Fruit fly (Drosophila melanogaster) whole organism, embryonic: ENCODE results near the gene CG42340.

Source experiments
- Bgb ChIP-seq: fragments of 200-800 bp; sonication (Bioruptor generic); IDR thresholded peaks from 2 replicates; pipeline ENCODE4 v1.3.6; 2022; ENCODE audit warnings: missing biosample characterization, missing genetic modification characterization; ENCODE audit not compliant: partially characterized antibody
- CG1024 ChIP-seq: fragments of 200-800 bp; sonication (Bioruptor generic); IDR thresholded peaks from 2 replicates; pipeline ENCODE4 v1.3.6; 2022; ENCODE audit warnings: missing biosample characterization, missing genetic modification characterization
- CG11093 ChIP-seq: fragments of 200-800 bp; sonication (Bioruptor generic); IDR thresholded peaks from 3 replicates; pipeline ENCODE4 v1.3.6; 2022; ENCODE audit warnings: missing biosample characterization, missing genetic modification characterization
- CG12219 ChIP-seq: fragments of 200-800 bp; sonication (Bioruptor generic); optimal IDR thresholded peaks from 3 replicates; lab custom pipeline; 2018; ENCODE audit warnings: missing biosample characterization, mild to moderate bottlenecking, missing genetic modification characterization
- CG12299 ChIP-seq: fragments of 200-800 bp; sonication (Bioruptor generic); optimal IDR thresholded peaks from 2 replicates; lab custom pipeline; 2018; ENCODE audit warnings: missing biosample characterization, mild to moderate bottlenecking, missing genetic modification characterization
- CG12769 ChIP-seq: fragments of 200-800 bp; sonication (Bioruptor generic); optimal IDR thresholded peaks from 2 replicates; lab custom pipeline; 2019; ENCODE audit warnings: missing biosample characterization, mild to moderate bottlenecking, missing genetic modification characterization, moderate library complexity
- CG13287 ChIP-seq: fragments of 200-800 bp; sonication (Bioruptor generic); IDR thresholded peaks from 2 replicates; pipeline ENCODE4 v1.3.6; 2022; ENCODE audit warnings: missing biosample characterization, missing genetic modification characterization; ENCODE audit not compliant: partially characterized antibody
- CG14710 ChIP-seq: fragments of 200-800 bp; sonication (Bioruptor generic); optimal IDR thresholded peaks from 3 replicates; lab custom pipeline; 2019; ENCODE audit warnings: missing biosample characterization, mild to moderate bottlenecking, missing genetic modification characterization, moderate library complexity
- CG15479 ChIP-seq: fragments of 200-800 bp; sonication (Bioruptor generic); optimal IDR thresholded peaks from 3 replicates; lab custom pipeline; 2019; ENCODE audit warnings: missing biosample characterization, mild to moderate bottlenecking, missing genetic modification characterization, moderate library complexity
- CG17186 ChIP-seq: fragments of 200-800 bp; sonication (Bioruptor generic); optimal IDR thresholded peaks from 3 replicates; lab custom pipeline; 2017; ENCODE audit warnings: missing biosample characterization, missing genetic modification reagents, missing genetic modification characterization
- CG18476 ChIP-seq: fragments of 200-800 bp; sonication (Bioruptor generic); optimal IDR thresholded peaks from 2 replicates; lab custom pipeline; 2016; ENCODE audit warnings: missing biosample characterization, mild to moderate bottlenecking, missing genetic modification characterization
- CG18764 ChIP-seq: fragments of 200-800 bp; sonication (Bioruptor generic); optimal IDR thresholded peaks from 3 replicates; lab custom pipeline; 2016; ENCODE audit warnings: missing biosample characterization, missing genetic modification characterization
- CG3838 ChIP-seq: fragments of 200-800 bp; sonication (Bioruptor generic); optimal IDR thresholded peaks from 3 replicates; lab custom pipeline; 2016; ENCODE audit warnings: missing biosample characterization, missing genetic modification characterization
- CG4707 ChIP-seq: fragments of 200-800 bp; sonication (Bioruptor generic); optimal IDR thresholded peaks from 2 replicates; lab custom pipeline; 2018; ENCODE audit warnings: missing biosample characterization, mild to moderate bottlenecking, missing genetic modification characterization, moderate library complexity
- CG4820 ChIP-seq: fragments of 200-800 bp; sonication (Bioruptor generic); optimal IDR thresholded peaks from 3 replicates; lab custom pipeline; 2016; ENCODE audit warnings: missing biosample characterization, missing genetic modification characterization
- CG5180 ChIP-seq: fragments of 200-800 bp; sonication (Bioruptor generic); optimal IDR thresholded peaks from 3 replicates; lab custom pipeline; 2017; ENCODE audit warnings: missing biosample characterization, missing genetic modification characterization, mild to moderate bottlenecking, moderate library complexity, missing genetic modification reagents
- CG8290 ChIP-seq, 3 experiments: fragments of 200-800 bp; sonication (Bioruptor generic); optimal IDR thresholded peaks; 2 replicates each; lab custom pipeline; 2016 to 2019; ENCODE audit warnings: missing biosample characterization in 3 of 3, missing genetic modification characterization in 3 of 3, mild to moderate bottlenecking in 2 of 3, moderate library complexity in 1 of 3
- CG9727 ChIP-seq: fragments of 200-800 bp; sonication (Bioruptor generic); optimal IDR thresholded peaks from 3 replicates; lab custom pipeline; 2017; ENCODE audit warnings: missing biosample characterization, mild to moderate bottlenecking, missing genetic modification characterization
- CG9932 ChIP-seq: fragments of 200-800 bp; sonication (Bioruptor generic); IDR thresholded peaks from 2 replicates; pipeline ENCODE4 v1.3.6; 2022; ENCODE audit warnings: missing biosample characterization, missing genetic modification characterization
- Dll ChIP-seq: fragments of 200-800 bp; sonication (Bioruptor generic); IDR thresholded peaks from 4 replicates; pipeline ENCODE4 v1.3.6; 2022; ENCODE audit warnings: missing biosample characterization, missing genetic modification characterization; ENCODE audit not compliant: partially characterized antibody
- Drgx ChIP-seq: fragments of 200-800 bp; sonication (Bioruptor generic); IDR thresholded peaks from 2 replicates; pipeline ENCODE4 v1.3.6; 2022; ENCODE audit warnings: missing biosample characterization, missing genetic modification characterization
- H2.0 ChIP-seq: fragments of 200-800 bp; sonication (Bioruptor generic); IDR thresholded peaks from 2 replicates; pipeline ENCODE4 v1.3.6; 2022; ENCODE audit warnings: missing biosample characterization, missing genetic modification characterization
- Hr3 ChIP-seq: fragments of 200-800 bp; sonication (Bioruptor generic); optimal IDR thresholded peaks from 3 replicates; lab custom pipeline; 2016; ENCODE audit warnings: missing biosample characterization, missing genetic modification characterization
- Hr78 ChIP-seq, 2 experiments: fragments of 200-800 bp in 1 of 2; fragments of >200 bp in 1 of 2; sonication (Bioruptor generic) in 1 of 2; optimal IDR thresholded peaks; 2 replicates each; lab custom pipeline; 2017 to 2019; ENCODE audit warnings: missing biosample characterization in 2 of 2, missing genetic modification characterization in 2 of 2, mild to moderate bottlenecking in 1 of 2, moderate library complexity in 1 of 2
- Jarid2 ChIP-seq: fragments of 200-800 bp; sonication (Bioruptor generic); optimal IDR thresholded peaks from 3 replicates; lab custom pipeline; 2017; ENCODE audit warnings: mild to moderate bottlenecking, missing biosample characterization, missing genetic modification reagents, missing genetic modification characterization
- Lhr ChIP-seq: fragments of 200-800 bp; sonication (Bioruptor generic); optimal IDR thresholded peaks from 3 replicates; lab custom pipeline; 2017; ENCODE audit warnings: mild to moderate bottlenecking, missing biosample characterization, missing genetic modification reagents, missing genetic modification characterization
- Max ChIP-seq: fragments of 200-800 bp; sonication (Bioruptor generic); optimal IDR thresholded peaks from 2 replicates; lab custom pipeline; 2016; ENCODE audit warnings: missing biosample characterization, mild to moderate bottlenecking, missing genetic modification characterization
- Med ChIP-seq: fragments of 200-800 bp; sonication (Bioruptor generic); peaks from one replicate; lab custom pipeline; 2016; ENCODE audit warnings: missing biosample characterization, missing genetic modification characterization, mild to moderate bottlenecking, inconsistent platforms, moderate library complexity
- Neu2 ChIP-seq: fragments of 200-800 bp; sonication (Bioruptor generic); optimal IDR thresholded peaks from 3 replicates; lab custom pipeline; 2016; ENCODE audit warnings: missing biosample characterization, missing genetic modification characterization, borderline replicate concordance
- Ravus ChIP-seq: fragments of 200-800 bp; sonication (Bioruptor generic); IDR thresholded peaks from 2 replicates; pipeline ENCODE4 v1.3.6; 2022; ENCODE audit warnings: missing biosample characterization, missing genetic modification characterization
- Six4 ChIP-seq: fragments of 200-800 bp; sonication (Bioruptor generic); optimal IDR thresholded peaks from 2 replicates; lab custom pipeline; 2016; ENCODE audit warnings: missing biosample characterization, missing genetic modification characterization
- ac ChIP-seq: fragments of 200-800 bp; sonication (Bioruptor generic); optimal IDR thresholded peaks from 3 replicates; lab custom pipeline; 2017; ENCODE audit warnings: missing biosample characterization, mild to moderate bottlenecking, missing genetic modification characterization
- ase ChIP-seq: fragments of 200-800 bp; sonication (Bioruptor generic); IDR thresholded peaks from 3 replicates; pipeline ENCODE4 v1.3.6; 2022; ENCODE audit warnings: missing biosample characterization, missing genetic modification characterization
- bbx ChIP-seq: fragments of 200-800 bp; sonication (Bioruptor generic); IDR thresholded peaks from 2 replicates; pipeline ENCODE4 v1.3.6; 2022; ENCODE audit warnings: missing biosample characterization, missing genetic modification characterization; ENCODE audit not compliant: partially characterized antibody
- bsh ChIP-seq, 2 experiments: fragments of 200-800 bp; sonication (Bioruptor generic); optimal IDR thresholded peaks; 2 replicates each; lab custom pipeline; 2017 to 2018; ENCODE audit warnings: mild to moderate bottlenecking in 2 of 2, missing biosample characterization in 2 of 2, missing genetic modification characterization in 2 of 2, moderate library complexity in 1 of 2
- btn ChIP-seq: fragments of 200-800 bp; sonication (Bioruptor generic); optimal IDR thresholded peaks from 2 replicates; lab custom pipeline; 2016; ENCODE audit warnings: missing biosample characterization, missing genetic modification characterization
- chif ChIP-seq, 2 experiments: fragments of 200-800 bp; sonication (Bioruptor generic); optimal IDR thresholded peaks; 3 replicates each; lab custom pipeline; 2016; ENCODE audit warnings: missing biosample characterization in 2 of 2, missing genetic modification characterization in 2 of 2
- chinmo ChIP-seq: fragments of 200-800 bp; sonication (Bioruptor generic); IDR thresholded peaks from 4 replicates; pipeline ENCODE4 v1.3.6; 2022; ENCODE audit warnings: missing biosample characterization, missing genetic modification characterization; ENCODE audit not compliant: partially characterized antibody
- croc ChIP-seq: fragments of 200-800 bp; sonication (Bioruptor generic); conservative IDR thresholded peaks from 3 replicates; pipeline ENCODE4 v1.3.6; 2022; ENCODE audit warnings: missing biosample characterization, missing genetic modification characterization
- dmrt11E ChIP-seq: fragments of 200-800 bp; sonication (Bioruptor generic); optimal IDR thresholded peaks from 3 replicates; lab custom pipeline; 2018; ENCODE audit warnings: missing biosample characterization, mild to moderate bottlenecking, missing genetic modification characterization, moderate library complexity
- ewg ChIP-seq: fragments of 200-800 bp; sonication (Bioruptor generic); optimal IDR thresholded peaks from 3 replicates; lab custom pipeline; 2017; ENCODE audit warnings: mild to moderate bottlenecking, missing biosample characterization, missing genetic modification reagents, missing genetic modification characterization
- fd102C ChIP-seq: fragments of 200-800 bp; sonication (Bioruptor generic); optimal IDR thresholded peaks from 2 replicates; lab custom pipeline; 2018; ENCODE audit warnings: missing biosample characterization, mild to moderate bottlenecking, missing genetic modification characterization, moderate library complexity
- jigr1 ChIP-seq: fragments of 200-800 bp; sonication (Bioruptor generic); IDR thresholded peaks from 3 replicates; pipeline ENCODE4 v1.3.6; 2022; ENCODE audit warnings: missing biosample characterization, missing genetic modification characterization
- lmd ChIP-seq: fragments of 200-800 bp; sonication (Bioruptor generic); IDR thresholded peaks from 2 replicates; pipeline ENCODE4 v1.3.6; 2022; ENCODE audit warnings: missing biosample characterization, missing genetic modification characterization
- sisA ChIP-seq: fragments of 200-800 bp; sonication (Bioruptor generic); IDR thresholded peaks from 2 replicates; pipeline ENCODE4 v1.3.6; 2022; ENCODE audit warnings: missing biosample characterization, missing genetic modification characterization
- stwl ChIP-seq: fragments of 200-800 bp; sonication (Bioruptor generic); optimal IDR thresholded peaks from 3 replicates; lab custom pipeline; 2018; ENCODE audit warnings: missing biosample characterization, mild to moderate bottlenecking, missing genetic modification characterization, moderate library complexity
- tap ChIP-seq: fragments of 200-800 bp; optimal IDR thresholded peaks from 3 replicates; lab custom pipeline; 2019; ENCODE audit warnings: missing biosample characterization, mild to moderate bottlenecking, missing genetic modification characterization, moderate library complexity
- tx ChIP-seq: fragments of 200-800 bp; sonication (Bioruptor generic); optimal IDR thresholded peaks from 2 replicates; lab custom pipeline; 2016; ENCODE audit warnings: missing biosample characterization, missing genetic modification characterization
- usp ChIP-seq: fragments of >200 bp; optimal IDR thresholded peaks from 2 replicates; lab custom pipeline; 2017; ENCODE audit warnings: missing biosample characterization, missing genetic modification characterization
- yki ChIP-seq: fragments of >200 bp; optimal IDR thresholded peaks from 3 replicates; lab custom pipeline; 2018

CG42340 gene

DNA sequence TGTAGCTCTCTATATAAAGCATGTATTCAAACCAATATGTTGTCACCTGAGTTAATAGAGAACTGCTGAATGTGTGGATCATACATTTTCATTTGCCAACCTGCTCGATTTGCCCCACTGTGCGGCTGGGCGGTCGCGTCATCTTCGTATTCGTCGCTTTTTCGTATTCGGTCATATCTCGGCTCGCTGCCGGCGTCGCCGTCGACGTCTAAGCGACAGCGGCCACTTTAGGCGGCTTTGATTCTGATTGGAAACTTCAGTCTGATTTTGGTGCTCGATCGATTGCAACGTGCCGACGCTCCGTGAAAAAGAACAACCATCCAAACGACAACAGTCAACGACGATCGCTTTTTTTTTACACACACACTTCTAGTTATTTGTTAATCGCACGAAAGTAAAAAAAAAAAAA, 21.7 kb upstream of the CG42340 start (continued):
- TF ChIP-seq fd102C (GFP tag; lab: Kevin White, UChicago), result no peak
- TF ChIP-seq sisA, result no peak
- no peak for TF ChIP-seq btn (GFP tag; lab: Kevin White, UChicago)
- TF ChIP-seq CG11093 (GFP tag; lab: Robert Waterston, UW), result no peak
- peak; percentile 22; the same call in 1 of the 2 replicates for TF ChIP-seq CG13287
- TF ChIP-seq dmrt11E (tag; lab: Kevin White, UChicago), result no peak
- TF ChIP-seq Drgx, result 0 out of 2 replicates have a peak, but pooled peaks have one; percentile 25
- no peak for TF ChIP-seq CG12299
- no peak for TF ChIP-seq ase (GFP tag; lab: Robert Waterston, UW)
- no peak for TF ChIP-seq CG1024 (GFP tag; lab: Robert Waterston, UW)
- TF ChIP-seq CG9932 (GFP tag; lab: Robert Waterston, UW), result peak; percentile 27; the same call in 1 of the 2 replicates
- no peak for TF ChIP-seq Hr78 (GFP tag; optimal IDR thresholded peaks at IDR 0.05; lab: Kevin White, UChicago)
- no peak for TF ChIP-seq CG4820 (GFP tag; lab: Kevin White, UChicago)
- TF ChIP-seq bsh (GFP tag; optimal IDR thresholded peaks at IDR 0.05; lab: Kevin White, UChicago), result no peak
- no peak for TF ChIP-seq ewg (GFP tag; lab: Kevin White, UChicago)
- no peak for TF ChIP-seq CG15479 (GFP tag; lab: Kevin White, UChicago)
- peak; percentile 46; the same call in 1 of the 2 replicates for TF ChIP-seq Bgb (GFP tag; lab: Robert Waterston, UW)
- no peak for TF ChIP-seq CG12769 (tag; lab: Kevin White, UChicago)
- TF ChIP-seq CG4707 (GFP tag; lab: Kevin White, UChicago), result peak; percentile 43
- TF ChIP-seq yki, result no peak
- no peak for TF ChIP-seq ac (GFP tag; lab: Kevin White, UChicago)
- no peak for TF ChIP-seq Lhr (GFP tag; lab: Kevin White, UChicago)
- no peak for TF ChIP-seq usp
- TF ChIP-seq Hr3 (GFP tag; lab: Kevin White, UChicago), result no peak
- 0 out of 2 replicates have a peak, but pooled peaks have one; percentile 21 for TF ChIP-seq bbx
- peak; percentile 72 for TF ChIP-seq Med (GFP tag; lab: Kevin White, UChicago)
- no peak for TF ChIP-seq CG3838
- no peak for TF ChIP-seq Dll
- TF ChIP-seq chif (GFP tag; optimal IDR thresholded peaks at IDR 0.05; lab: Kevin White, UChicago), result no peak
- TF ChIP-seq Ravus (GFP tag; lab: Robert Waterston, UW), result no peak
- TF ChIP-seq H2.0 (GFP tag; lab: Robert Waterston, UW), result no peak
- no peak for TF ChIP-seq jigr1 (GFP tag; lab: Robert Waterston, UW)
- no peak for TF ChIP-seq chinmo (GFP tag; lab: Robert Waterston, UW)
- no peak for TF ChIP-seq Six4 (GFP tag; lab: Kevin White, UChicago)
- TF ChIP-seq lmd, result no peak
- no peak for TF ChIP-seq stwl (tag; lab: Kevin White, UChicago)
- no peak for TF ChIP-seq CG8290 (GFP tag; optimal IDR thresholded peaks at IDR 0.05; lab: Kevin White, UChicago)
- TF ChIP-seq CG8290 (tag; optimal IDR thresholded peaks at IDR 0.05; lab: Kevin White, UChicago), result peak in 1 of 2 experiments; percentile 35
- peak; percentile 62 for TF ChIP-seq Jarid2 (GFP tag; lab: Kevin White, UChicago)
- TF ChIP-seq Neu2 (GFP tag; lab: Kevin White, UChicago), result no peak
- no peak for TF ChIP-seq CG14710 (tag; lab: Kevin White, UChicago)
- no peak for TF ChIP-seq tx (GFP tag; lab: Kevin White, UChicago)
- no peak for TF ChIP-seq CG12219 (GFP tag; lab: Kevin White, UChicago)
- TF ChIP-seq CG5180, result no peak
- TF ChIP-seq CG17186 (GFP tag; lab: Kevin White, UChicago), result no peak
- TF ChIP-seq CG9727 (GFP tag; lab: Kevin White, UChicago), result no peak
- TF ChIP-seq Max (GFP tag; lab: Kevin White, UChicago), result no peak
- TF ChIP-seq tap (tag; lab: Kevin White, UChicago), result no peak
- no peak for TF ChIP-seq CG18764
- no peak for TF ChIP-seq croc
- TF ChIP-seq CG18476 (GFP tag; lab: Kevin White, UChicago), result no peak
